Fruit fly (Drosophila melanogaster) whole organism, embryonic: ENCODE results near the gene CG17944.

Experiments
- Atf-2 ChIP-seq: fragments of 200-800 bp; sonication (Bioruptor generic); optimal IDR thresholded peaks from 2 replicates; lab custom pipeline; 2016; ENCODE audit warnings: missing biosample characterization, missing genetic modification characterization
- BtbVII ChIP-seq: fragments of 200-800 bp; sonication (Bioruptor generic); optimal IDR thresholded peaks from 3 replicates; lab custom pipeline; 2017; ENCODE audit warnings: missing biosample characterization, mild to moderate bottlenecking, missing genetic modification characterization
- CG10267 ChIP-seq: fragments of 200-800 bp; sonication (Bioruptor generic); optimal IDR thresholded peaks from 2 replicates; lab custom pipeline; 2018; ENCODE audit warnings: missing biosample characterization, mild to moderate bottlenecking, missing genetic modification characterization, moderate library complexity
- CG12391 ChIP-seq: fragments of 200-800 bp; sonication (Bioruptor generic); optimal IDR thresholded peaks from 3 replicates; lab custom pipeline; 2018; ENCODE audit warnings: missing biosample characterization, mild to moderate bottlenecking, missing genetic modification characterization, moderate library complexity
- CG14014 ChIP-seq: fragments of 200-800 bp; sonication (Bioruptor generic); IDR thresholded peaks from 2 replicates; pipeline ENCODE4 v1.3.6; 2022; ENCODE audit warnings: missing biosample characterization, missing genetic modification characterization
- Gsc ChIP-seq: fragments of 200-800 bp; sonication (Bioruptor generic); IDR thresholded peaks from 2 replicates; pipeline ENCODE4 v1.3.6; 2022; ENCODE audit warnings: missing biosample characterization, missing genetic modification characterization
- Tbp ChIP-seq: fragments of >200 bp; optimal IDR thresholded peaks from 2 replicates; lab custom pipeline; 2018; ENCODE audit warnings: missing biosample characterization, missing genetic modification characterization
- ash1 ChIP-seq: fragments of 200-800 bp; sonication (Bioruptor generic); optimal IDR thresholded peaks from 2 replicates; lab custom pipeline; 2018; ENCODE audit warnings: missing biosample characterization, mild to moderate bottlenecking, missing genetic modification characterization
- pho ChIP-seq: fragments of 200-800 bp; sonication (Bioruptor generic); optimal IDR thresholded peaks from 2 replicates; lab custom pipeline; 2016; ENCODE audit warnings: missing biosample characterization, missing genetic modification characterization
- sens ChIP-seq: fragments of 200-800 bp; sonication (Bioruptor generic); peaks from one replicate; lab custom pipeline; 2016; ENCODE audit warnings: missing biosample characterization, missing genetic modification characterization
- z ChIP-seq: fragments of 200-800 bp; sonication (Bioruptor generic); IDR thresholded peaks from 3 replicates; pipeline ENCODE4 v1.3.6; 2022; ENCODE audit warnings: missing biosample characterization, missing genetic modification characterization

DNA sequence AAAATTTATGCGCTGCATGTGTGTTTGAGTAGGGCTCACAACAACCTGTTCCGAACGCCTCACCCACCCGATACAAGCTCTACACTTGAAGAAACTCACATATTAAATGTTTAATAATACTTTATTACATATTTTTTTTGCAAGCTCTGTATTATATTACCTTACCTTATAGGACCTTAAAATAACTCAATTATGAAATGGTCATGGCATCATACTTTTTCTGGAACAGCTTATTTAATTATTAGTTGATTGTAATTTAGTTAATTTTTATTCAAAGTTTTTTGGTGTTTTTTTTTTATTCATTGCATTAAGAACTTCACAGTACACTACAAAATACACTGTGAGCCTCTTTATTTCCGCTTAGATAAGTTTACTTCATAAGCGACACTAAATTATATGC is 25.5 kb downstream of the CG17944 start:
- TF ChIP-seq BtbVII (GFP tag; lab: Kevin White, UChicago) = no peak
- no peak for TF ChIP-seq z
- no peak for TF ChIP-seq Gsc
- no peak for TF ChIP-seq ash1 (GFP tag; lab: Kevin White, UChicago)
- TF ChIP-seq CG10267 (tag; lab: Kevin White, UChicago) = no peak
- TF ChIP-seq Atf-2 (GFP tag; lab: Kevin White, UChicago) = no peak
- no peak for TF ChIP-seq Tbp (GFP tag; lab: Kevin White, UChicago)
- TF ChIP-seq sens (GFP tag; lab: Kevin White, UChicago) = no peak
- TF ChIP-seq pho (GFP tag; lab: Kevin White, UChicago) = no peak
- TF ChIP-seq CG14014 (GFP tag; lab: Robert Waterston, UW) = no peak
- TF ChIP-seq CG12391 (tag; lab: Kevin White, UChicago) = no peak
